Worm (Caenorhabditis elegans) whole organism, L3 larva: ENCODE measurements around the gene ugt-44.

Experiments used
- R02D3.7 ChIP-seq: fragments of 150-350 bp; optimal IDR thresholded peaks from 2 replicates; lab custom pipeline; 2014; ENCODE audit warnings: missing biosample characterization, missing genetic modification characterization
- aly-2 ChIP-seq: fragments of 150-350 bp; optimal IDR thresholded peaks from 2 replicates; lab custom pipeline; 2014; ENCODE audit warnings: missing biosample characterization, missing genetic modification characterization
- egl-5 ChIP-seq: fragments of 150-350 bp; optimal IDR thresholded peaks from 2 replicates; lab custom pipeline; 2017; ENCODE audit warnings: missing biosample characterization, missing genetic modification reagents, missing genetic modification characterization, inconsistent platforms
- elt-1 ChIP-seq: fragments of 150-350 bp; optimal IDR thresholded peaks from 2 replicates; lab custom pipeline; 2014; ENCODE audit warnings: missing biosample characterization, missing genetic modification characterization
- fkh-10 ChIP-seq: sonication (generic microtip); optimal IDR thresholded peaks from 2 replicates; lab custom pipeline; 2017; ENCODE audit warnings: missing biosample characterization, missing genetic modification reagents, missing genetic modification characterization
- nhr-12 ChIP-seq: fragments of 150-350 bp; optimal IDR thresholded peaks from 2 replicates; lab custom pipeline; 2014; ENCODE audit warnings: missing biosample characterization, missing genetic modification characterization
- nhr-237 ChIP-seq: fragments of 150-350 bp; optimal IDR thresholded peaks from 2 replicates; lab custom pipeline; 2014; ENCODE audit warnings: missing biosample characterization, missing genetic modification characterization
- nhr-76 ChIP-seq: fragments of 150-350 bp; sonication (generic microtip); optimal IDR thresholded peaks from 5 replicates; lab custom pipeline; 2014; ENCODE audit warnings: missing biosample characterization, missing genetic modification characterization
- pha-4 ChIP-seq: fragments of 150-350 bp; optimal IDR thresholded peaks from 2 replicates; lab custom pipeline; 2014; ENCODE audit warnings: missing biosample characterization, missing genetic modification reagents, missing genetic modification characterization
- skn-1 ChIP-seq: fragments of 150-350 bp; optimal IDR thresholded peaks from 2 replicates; lab custom pipeline; 2014; ENCODE audit warnings: missing biosample characterization, missing genetic modification characterization
- ztf-4 ChIP-seq: fragments of 150-350 bp; optimal IDR thresholded peaks from 2 replicates; lab custom pipeline; 2014; ENCODE audit warnings: missing biosample characterization, missing genetic modification characterization

ce11 chrIV:10472478-10472877 is 2.9 kb downstream of the ugt-44 start, which contains the start of gene bgnt-1.1:
- TF ChIP-seq fkh-10 (GFP tag; lab: Kevin White, UChicago) = no peak
- no peak for TF ChIP-seq nhr-76 (tag; lab: Kevin White, UChicago)
- TF ChIP-seq R02D3.7 = no peak
- TF ChIP-seq ztf-4 (tag; lab: Kevin White, UChicago) = no peak
- no peak for TF ChIP-seq nhr-12 (tag; lab: Kevin White, UChicago)
- TF ChIP-seq pha-4 (tag; lab: Kevin White, UChicago) = no peak
- TF ChIP-seq elt-1 (tag; lab: Kevin White, UChicago) = no peak
- no peak for TF ChIP-seq skn-1 (tag; lab: Kevin White, UChicago)
- TF ChIP-seq aly-2 = no peak
- TF ChIP-seq nhr-237 (tag; lab: Kevin White, UChicago) = no peak
- TF ChIP-seq egl-5 (tag; lab: Kevin White, UChicago) = no peak
